Fruit fly (Drosophila melanogaster): ENCODE data around the gene Hpd.

The Hpd gene

DNA sequence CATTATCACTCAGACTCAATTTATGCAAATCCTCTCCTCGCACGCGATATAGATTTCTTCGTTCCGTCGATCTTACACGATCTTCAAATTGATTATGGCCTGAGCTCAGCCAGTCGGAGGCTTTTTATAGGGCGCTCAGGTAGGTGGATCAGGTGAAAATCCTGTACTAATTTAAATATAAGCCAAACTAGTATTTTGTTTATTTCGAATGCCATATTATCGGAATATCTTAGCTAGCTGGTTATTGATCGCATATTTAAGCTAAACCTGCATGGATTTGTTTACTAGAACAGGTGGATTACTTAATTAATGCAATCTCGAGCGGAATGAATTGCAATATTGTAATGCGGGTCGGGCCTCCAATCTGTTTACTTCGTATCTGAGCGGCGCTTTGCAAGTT lies at the start of gene Hpd:
Gene Hpd (minus strand): TSS at position 101 of the 400 bp plus-strand sequence.
- no peak for TF ChIP-seq Ets98B (GFP tag; IDR thresholded peaks at IDR 0.05)
- no peak for TF ChIP-seq Pif1A (GFP tag; optimal IDR thresholded peaks at IDR 0.05)
- no peak for TF ChIP-seq CG4496 (GFP tag; IDR thresholded peaks at IDR 0.05)
- TF ChIP-seq rn (GFP tag; IDR thresholded peaks at IDR 0.05) = no peak
- TF ChIP-seq D1 (tag; optimal IDR thresholded peaks at IDR 0.05) = no peak

DNA sequence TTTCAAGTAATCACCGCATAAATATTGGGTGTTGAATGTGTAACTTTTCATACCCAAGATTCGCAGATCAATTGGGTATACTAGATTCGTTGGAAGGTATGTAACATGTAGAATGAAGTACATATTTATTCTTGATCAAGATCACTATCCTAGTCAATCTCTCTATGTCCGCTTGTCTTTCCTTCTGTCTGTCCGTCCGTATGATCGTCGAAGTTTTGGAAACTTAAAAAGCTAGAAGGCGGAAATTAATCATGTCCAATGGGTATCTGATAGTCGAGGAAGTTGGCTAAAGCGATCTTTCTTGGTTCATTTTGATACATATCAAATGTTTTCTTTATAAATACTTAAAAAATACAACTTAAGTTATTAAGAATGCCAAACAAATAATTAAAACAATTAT lies 48.0 kb upstream of the Hpd start:
- no peak for TF ChIP-seq Snoo (tag; optimal IDR thresholded peaks at IDR 0.05)

DNA sequence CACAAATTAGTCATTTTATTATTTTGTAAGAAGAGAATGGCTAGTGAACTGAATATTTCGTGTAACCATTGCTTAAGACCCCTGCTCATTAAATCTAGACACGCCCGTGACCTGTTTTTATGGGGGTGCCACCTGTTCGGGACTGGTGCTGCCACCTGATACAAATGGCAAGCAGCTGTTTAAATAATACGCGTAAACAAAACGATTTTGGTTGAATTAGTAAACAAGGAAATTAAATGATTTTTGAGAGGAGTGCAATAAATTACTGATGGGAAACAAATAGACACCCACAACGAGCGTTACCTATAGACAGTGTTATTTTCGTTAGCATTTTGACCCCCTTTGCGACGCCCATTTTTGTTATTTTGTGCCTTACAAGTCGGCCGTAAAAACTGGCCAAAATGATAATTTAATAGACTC lies 35.1 kb upstream of the Hpd start:
- TF ChIP-seq CG15710 (tag; optimal IDR thresholded peaks at IDR 0.05) (peak; percentile 73), gl (tag; optimal IDR thresholded peaks at IDR 0.05) (peak; percentile 47), CG4496 (GFP tag; IDR thresholded peaks at IDR 0.05) (no peak), CG32121 (GFP tag; IDR thresholded peaks at IDR 0.05) (no peak), Pif1B (GFP tag; optimal IDR thresholded peaks at IDR 0.05) (peak; percentile 83), EcR (GFP tag; optimal IDR thresholded peaks at IDR 0.05) (no peak), Snoo (tag; optimal IDR thresholded peaks at IDR 0.05) (peak; percentile 83), rn (GFP tag; IDR thresholded peaks at IDR 0.05) (no peak), fd96Ca (GFP tag; IDR thresholded peaks at IDR 0.05) (no peak), CG12605 (GFP tag; IDR thresholded peaks at IDR 0.05) (no peak), CG14655 (GFP tag; optimal IDR thresholded peaks at IDR 0.05) (peak; percentile 83), CG17806 (tag; optimal IDR thresholded peaks at IDR 0.05) (peak; percentile 84), CG34367 (tag; optimal IDR thresholded peaks at IDR 0.05) (peak; percentile 59), D1 (tag; optimal IDR thresholded peaks at IDR 0.05) (peak; percentile 75), Pif1A (GFP tag; optimal IDR thresholded peaks at IDR 0.05) (peak; percentile 90), CG13204 (GFP tag; optimal IDR thresholded peaks at IDR 0.05) (no peak), CG8159 (tag; optimal IDR thresholded peaks at IDR 0.05) (peak; percentile 80), CG10348 (GFP tag; IDR thresholded peaks at IDR 0.05) (no peak), CG9948 (tag; optimal IDR thresholded peaks at IDR 0.05) (peak; percentile 64), CG8301 (tag; optimal IDR thresholded peaks at IDR 0.05) (peak; percentile 81), Ets98B (GFP tag; IDR thresholded peaks at IDR 0.05) (no peak)

DNA sequence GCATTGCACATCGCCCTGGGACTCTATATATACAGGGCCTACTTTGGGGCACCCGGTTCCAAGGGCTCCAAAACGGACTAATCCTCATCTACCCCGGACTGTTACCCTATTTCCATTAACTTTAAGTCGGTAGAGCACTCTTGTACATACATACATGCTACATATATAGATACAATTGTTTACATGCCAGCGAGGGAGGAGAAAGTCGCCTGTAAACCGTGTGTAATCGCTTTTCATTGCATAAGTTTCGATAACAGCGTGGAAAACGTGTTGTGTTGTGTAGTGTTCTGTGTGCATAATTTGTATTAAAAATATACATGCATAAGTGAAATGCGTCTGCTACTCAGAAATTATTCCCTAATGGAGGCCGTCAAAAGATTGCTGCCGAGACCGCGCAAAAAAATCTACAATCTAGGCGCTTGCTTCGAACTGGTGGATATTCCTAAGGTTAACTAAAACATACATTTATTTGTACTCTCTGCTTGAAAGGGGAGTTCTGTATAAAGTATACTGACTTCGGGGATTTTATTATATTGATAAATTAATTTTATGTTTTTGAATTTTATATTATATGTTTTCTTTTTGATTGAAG lies 34.6 kb upstream of the Hpd start, which contains the start of gene isoQC:
Gene isoQC (plus strand): TSS at position 270 of the 592 bp plus-strand sequence.
- TF ChIP-seq Pif1B (GFP tag; optimal IDR thresholded peaks at IDR 0.05) = no peak
- no peak for TF ChIP-seq Ets98B (GFP tag; IDR thresholded peaks at IDR 0.05)
- TF ChIP-seq CG34367 (tag; optimal IDR thresholded peaks at IDR 0.05) = no peak

DNA sequence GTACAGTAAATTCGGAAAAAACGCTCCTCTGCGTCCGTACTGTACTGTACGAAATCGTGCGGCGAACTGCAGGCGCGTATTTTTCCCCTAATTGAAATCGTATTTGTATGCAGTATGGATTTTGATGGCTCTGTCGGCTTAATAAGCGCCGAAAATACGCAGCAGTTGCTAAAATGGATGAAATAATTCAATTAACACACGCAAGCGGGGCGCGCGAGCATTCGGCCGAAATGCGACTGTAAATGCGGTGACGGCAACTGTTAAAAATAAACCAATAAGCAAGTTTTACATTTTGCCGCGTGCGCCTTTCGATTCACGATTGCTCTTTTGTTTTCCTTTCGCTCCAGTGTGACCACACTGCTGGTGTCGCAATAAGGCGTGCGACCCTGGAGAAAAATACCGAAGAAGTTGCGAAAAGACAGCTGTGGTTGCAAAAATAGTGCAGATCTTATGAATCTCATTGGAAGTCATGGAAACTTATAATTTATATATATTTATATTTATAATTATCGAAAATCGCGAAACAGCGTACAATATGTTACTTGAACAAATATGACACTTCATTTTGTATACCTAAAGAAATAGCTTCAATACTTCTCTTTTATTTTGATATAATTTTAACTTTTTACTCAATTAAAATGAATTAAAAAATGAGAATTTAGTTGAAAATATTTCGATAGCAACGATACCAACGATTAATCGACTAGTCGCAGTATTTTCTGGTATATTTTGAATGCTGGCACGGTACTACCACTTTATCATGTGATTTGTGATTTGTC lies 33.5 kb upstream of the Hpd start, which contains the start of the genes CG32428 and CG5969:
Gene CG32428 (minus strand): TSS at position 703 of the 779 bp plus-strand sequence.
Gene CG5969 (plus strand): TSS at position 763 of the 779 bp plus-strand sequence.
- TF ChIP-seq CG17806 (tag; optimal IDR thresholded peaks at IDR 0.05) = peak; percentile 72
- TF ChIP-seq CG13204 (GFP tag; optimal IDR thresholded peaks at IDR 0.05) = no peak
- TF ChIP-seq rn (GFP tag; IDR thresholded peaks at IDR 0.05) = peak; percentile 61
- peak; percentile 57; the same call in 2 of the 3 replicates for TF ChIP-seq fd96Ca (GFP tag; IDR thresholded peaks at IDR 0.05)
- TF ChIP-seq CG8159 (tag; optimal IDR thresholded peaks at IDR 0.05) = peak; percentile 81
- TF ChIP-seq CG14655 (GFP tag; optimal IDR thresholded peaks at IDR 0.05) = peak; percentile 77
- peak; percentile 71 for TF ChIP-seq CG34367 (tag; optimal IDR thresholded peaks at IDR 0.05)
- TF ChIP-seq CG8301 (tag; optimal IDR thresholded peaks at IDR 0.05) = peak; percentile 65
- peak; percentile 72 for TF ChIP-seq Snoo (tag; optimal IDR thresholded peaks at IDR 0.05)
- no peak for TF ChIP-seq gl (tag; optimal IDR thresholded peaks at IDR 0.05)
- peak; percentile 52 for TF ChIP-seq Pif1A (GFP tag; optimal IDR thresholded peaks at IDR 0.05)
- peak; percentile 64 for TF ChIP-seq CG12605 (GFP tag; IDR thresholded peaks at IDR 0.05)
- peak; percentile 18 for TF ChIP-seq D1 (tag; optimal IDR thresholded peaks at IDR 0.05)
- no peak for TF ChIP-seq EcR (GFP tag; optimal IDR thresholded peaks at IDR 0.05)
- peak; percentile 74 for TF ChIP-seq CG9948 (tag; optimal IDR thresholded peaks at IDR 0.05)
- peak; percentile 80 for TF ChIP-seq CG32121 (GFP tag; IDR thresholded peaks at IDR 0.05)
- peak; percentile 82 for TF ChIP-seq CG15710 (tag; optimal IDR thresholded peaks at IDR 0.05)
- TF ChIP-seq CG10348 (GFP tag; IDR thresholded peaks at IDR 0.05) = no peak
- peak; percentile 51 for TF ChIP-seq Pif1B (GFP tag; optimal IDR thresholded peaks at IDR 0.05)
- TF ChIP-seq CG4496 (GFP tag; IDR thresholded peaks at IDR 0.05) = peak; percentile 88
- peak; percentile 67 for TF ChIP-seq Ets98B (GFP tag; IDR thresholded peaks at IDR 0.05)

DNA sequence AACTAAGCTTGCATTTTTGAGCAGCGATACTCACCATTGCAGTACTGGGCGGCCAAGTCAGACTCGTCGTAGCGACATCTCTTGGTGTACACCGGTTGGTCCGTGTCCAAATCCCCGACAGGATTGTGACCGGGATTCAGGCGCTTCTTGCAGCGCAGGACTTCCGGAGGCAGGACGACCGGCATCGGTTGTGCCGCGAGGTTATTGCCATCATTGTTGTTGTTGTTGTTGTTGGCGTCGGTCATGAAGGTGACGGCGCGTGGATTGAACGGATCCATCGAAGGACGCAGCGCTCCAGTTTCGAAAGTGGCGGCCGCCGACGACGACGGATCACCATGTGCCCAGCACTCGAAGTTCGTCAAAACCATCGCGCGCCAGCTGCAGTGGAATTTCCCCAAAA lies 32.9 kb upstream of the Hpd start:
- TF ChIP-seq gl (tag; optimal IDR thresholded peaks at IDR 0.05) (no peak), EcR (GFP tag; optimal IDR thresholded peaks at IDR 0.05) (peak; percentile 33)
